Fruit fly (Drosophila melanogaster) whole organism, embryonic: Measurements from ENCODE around the gene CG10802.

Experiments
- BEAF-32 ChIP-seq: fragments of 200-800 bp; sonication (Bioruptor generic); optimal IDR thresholded peaks from 3 replicates; lab custom pipeline; 2017; ENCODE audit warnings: missing biosample characterization, missing genetic modification characterization, mild to moderate bottlenecking, moderate library complexity, missing genetic modification reagents
- CG10321 ChIP-seq: fragments of 200-800 bp; sonication (Bioruptor generic); IDR thresholded peaks from 2 replicates; pipeline ENCODE4 v1.3.6; 2022; ENCODE audit warnings: missing biosample characterization, missing genetic modification characterization
- CG10654 ChIP-seq: fragments of 200-800 bp; sonication (Bioruptor generic); optimal IDR thresholded peaks from 2 replicates; lab custom pipeline; 2016; ENCODE audit warnings: missing biosample characterization, missing genetic modification characterization
- CG11247 ChIP-seq: fragments of 200-800 bp; sonication (Bioruptor generic); IDR thresholded peaks from 2 replicates; pipeline ENCODE4 v1.3.6; 2022; ENCODE audit warnings: missing biosample characterization, missing genetic modification characterization
- CG11560 ChIP-seq: fragments of 200-800 bp; sonication (Bioruptor generic); IDR thresholded peaks from 3 replicates; pipeline ENCODE4 v1.3.6; 2022; ENCODE audit warnings: missing biosample characterization, missing genetic modification characterization
- CG1647 ChIP-seq: fragments of 200-800 bp; sonication (Bioruptor generic); optimal IDR thresholded peaks from 3 replicates; lab custom pipeline; 2016; ENCODE audit warnings: missing biosample characterization, missing genetic modification characterization
- CG16815 ChIP-seq: fragments of 200-800 bp; sonication (Bioruptor generic); optimal IDR thresholded peaks from 3 replicates; lab custom pipeline; 2017; ENCODE audit warnings: missing biosample characterization, mild to moderate bottlenecking, missing genetic modification characterization
- CG17186 ChIP-seq: fragments of 200-800 bp; sonication (Bioruptor generic); optimal IDR thresholded peaks from 3 replicates; lab custom pipeline; 2017; ENCODE audit warnings: missing biosample characterization, missing genetic modification reagents, missing genetic modification characterization
- CG18619 ChIP-seq: fragments of 200-800 bp; sonication (Bioruptor generic); optimal IDR thresholded peaks from 3 replicates; lab custom pipeline; 2017; ENCODE audit warnings: missing biosample characterization, mild to moderate bottlenecking, missing genetic modification characterization
- CG2202 ChIP-seq: fragments of 200-800 bp; sonication (Bioruptor generic); optimal IDR thresholded peaks from 2 replicates; lab custom pipeline; 2018; ENCODE audit warnings: missing biosample characterization, mild to moderate bottlenecking, missing genetic modification characterization
- CG4404 ChIP-seq: fragments of 200-800 bp; sonication (Bioruptor generic); IDR thresholded peaks from 2 replicates; pipeline ENCODE4 v1.3.6; 2022; ENCODE audit warnings: missing biosample characterization, missing genetic modification characterization
- CG4707 ChIP-seq: fragments of 200-800 bp; sonication (Bioruptor generic); optimal IDR thresholded peaks from 2 replicates; lab custom pipeline; 2018; ENCODE audit warnings: missing biosample characterization, mild to moderate bottlenecking, missing genetic modification characterization, moderate library complexity
- CG6791 ChIP-seq: fragments of 200-800 bp; sonication (Bioruptor generic); IDR thresholded peaks from 3 replicates; pipeline ENCODE4 v1.3.6; 2022; ENCODE audit warnings: missing biosample characterization, missing genetic modification characterization; ENCODE audit not compliant: partially characterized antibody
- CG7357 ChIP-seq: fragments of 200-800 bp; sonication (Bioruptor generic); IDR thresholded peaks from 3 replicates; pipeline ENCODE4 v1.3.6; 2022; ENCODE audit warnings: missing biosample characterization, missing genetic modification characterization
- CG7839 ChIP-seq: fragments of 200-800 bp; sonication (Bioruptor generic); optimal IDR thresholded peaks from 3 replicates; lab custom pipeline; 2018; ENCODE audit warnings: missing biosample characterization, mild to moderate bottlenecking, missing genetic modification characterization, moderate library complexity
- CG7963 ChIP-seq: fragments of 200-800 bp; sonication (Bioruptor generic); IDR thresholded peaks from 3 replicates; pipeline ENCODE4 v1.3.6; 2022; ENCODE audit warnings: missing biosample characterization, missing genetic modification characterization; ENCODE audit not compliant: partially characterized antibody
- CG8388 ChIP-seq: fragments of 200-800 bp; sonication (Bioruptor generic); optimal IDR thresholded peaks from 2 replicates; lab custom pipeline; 2019; ENCODE audit warnings: missing biosample characterization, mild to moderate bottlenecking, missing genetic modification characterization, moderate library complexity
- Deaf1 ChIP-seq: fragments of 200-800 bp; optimal IDR thresholded peaks from 3 replicates; lab custom pipeline; 2019; ENCODE audit warnings: missing biosample characterization, mild to moderate bottlenecking, missing genetic modification characterization, moderate library complexity
- Dip3 ChIP-seq: fragments of 200-800 bp; sonication (Bioruptor generic); optimal IDR thresholded peaks from 3 replicates; lab custom pipeline; 2016; ENCODE audit warnings: missing biosample characterization, missing genetic modification characterization
- Gsc ChIP-seq: fragments of 200-800 bp; sonication (Bioruptor generic); IDR thresholded peaks from 2 replicates; pipeline ENCODE4 v1.3.6; 2022; ENCODE audit warnings: missing biosample characterization, missing genetic modification characterization
- Gug ChIP-seq: fragments of 200-800 bp; sonication (Bioruptor generic); IDR thresholded peaks from 4 replicates; pipeline ENCODE4 v1.3.6; 2022; ENCODE audit warnings: missing biosample characterization, missing genetic modification characterization
- HLH54F ChIP-seq: fragments of 200-800 bp; sonication (Bioruptor generic); optimal IDR thresholded peaks from 3 replicates; lab custom pipeline; 2016; ENCODE audit warnings: missing biosample characterization, missing genetic modification characterization
- HmgD ChIP-seq: fragments of 200-800 bp; sonication (Bioruptor generic); optimal IDR thresholded peaks from 3 replicates; lab custom pipeline; 2016; ENCODE audit warnings: missing biosample characterization, missing genetic modification characterization
- Hmx ChIP-seq: fragments of 200-800 bp; sonication (Bioruptor generic); optimal IDR thresholded peaks from 2 replicates; lab custom pipeline; 2016; ENCODE audit warnings: missing biosample characterization, missing genetic modification characterization
- Jarid2 ChIP-seq: fragments of 200-800 bp; sonication (Bioruptor generic); optimal IDR thresholded peaks from 3 replicates; lab custom pipeline; 2017; ENCODE audit warnings: mild to moderate bottlenecking, missing biosample characterization, missing genetic modification reagents, missing genetic modification characterization
- Kr ChIP-seq: fragments of 200-800 bp; sonication (Bioruptor generic); optimal IDR thresholded peaks from 2 replicates; lab custom pipeline; 2017; ENCODE audit warnings: missing biosample characterization, mild to moderate bottlenecking, missing genetic modification characterization
- Lpt ChIP-seq: fragments of >200 bp; optimal IDR thresholded peaks from 2 replicates; lab custom pipeline; 2018; ENCODE audit warnings: missing biosample characterization, missing genetic modification characterization
- Nf-YA ChIP-seq: fragments of 200-800 bp; sonication (Bioruptor generic); IDR thresholded peaks from 2 replicates; pipeline ENCODE4 v1.3.6; 2022; ENCODE audit warnings: missing biosample characterization, missing genetic modification characterization
- Nf-YC ChIP-seq: fragments of 200-800 bp; optimal IDR thresholded peaks from 3 replicates; lab custom pipeline; 2019; ENCODE audit warnings: missing biosample characterization, mild to moderate bottlenecking, missing genetic modification characterization, moderate library complexity
- Poxn ChIP-seq: fragments of 200-800 bp; sonication (Bioruptor generic); IDR thresholded peaks from 2 replicates; pipeline ENCODE4 v1.3.6; 2022; ENCODE audit warnings: missing biosample characterization, missing genetic modification characterization
- Rfx ChIP-seq: fragments of 200-800 bp; sonication (Bioruptor generic); IDR thresholded peaks from 2 replicates; pipeline ENCODE4 v1.3.6; 2022; ENCODE audit warnings: missing biosample characterization, missing genetic modification characterization
- Rx ChIP-seq: fragments of 200-800 bp; sonication (Bioruptor generic); IDR thresholded peaks from 2 replicates; pipeline ENCODE4 v1.3.6; 2022; ENCODE audit warnings: missing biosample characterization, missing genetic modification characterization
- Xbp1 ChIP-seq: fragments of 200-800 bp; sonication (Bioruptor generic); optimal IDR thresholded peaks from 3 replicates; lab custom pipeline; 2016; ENCODE audit warnings: missing biosample characterization, mild to moderate bottlenecking, missing genetic modification characterization
- aop ChIP-seq: fragments of 200-800 bp; sonication (Bioruptor generic); IDR thresholded peaks from 2 replicates; pipeline ENCODE4 v1.3.6; 2022; ENCODE audit warnings: missing biosample characterization, missing genetic modification characterization
- bab2 ChIP-seq: fragments of 200-800 bp; sonication (Bioruptor generic); optimal IDR thresholded peaks from 2 replicates; lab custom pipeline; 2016; ENCODE audit warnings: missing biosample characterization, missing genetic modification characterization
- bowl ChIP-seq: fragments of 200-800 bp; sonication (Bioruptor generic); IDR thresholded peaks from 2 replicates; pipeline ENCODE4 v1.3.6; 2022; ENCODE audit warnings: missing biosample characterization, missing genetic modification characterization
- bsh ChIP-seq, 2 experiments: fragments of 200-800 bp; sonication (Bioruptor generic); optimal IDR thresholded peaks; 2 replicates each; lab custom pipeline; 2017 to 2018; ENCODE audit warnings: mild to moderate bottlenecking in 2 of 2, missing biosample characterization in 2 of 2, missing genetic modification characterization in 2 of 2, moderate library complexity in 1 of 2
- cas ChIP-seq: fragments of 200-800 bp; sonication (Bioruptor generic); IDR thresholded peaks from 2 replicates; pipeline ENCODE4 v1.3.6; 2022; ENCODE audit warnings: missing biosample characterization, missing genetic modification characterization
- chn ChIP-seq: fragments of 200-800 bp; sonication (Bioruptor generic); optimal IDR thresholded peaks from 2 replicates; lab custom pipeline; 2016; ENCODE audit warnings: missing biosample characterization, missing genetic modification characterization
- croc ChIP-seq: fragments of 200-800 bp; sonication (Bioruptor generic); conservative IDR thresholded peaks from 3 replicates; pipeline ENCODE4 v1.3.6; 2022; ENCODE audit warnings: missing biosample characterization, missing genetic modification characterization
- dmrt99B ChIP-seq: fragments of 200-800 bp; sonication (Bioruptor generic); optimal IDR thresholded peaks from 2 replicates; lab custom pipeline; 2018; ENCODE audit warnings: missing biosample characterization, mild to moderate bottlenecking, missing genetic modification characterization, moderate library complexity
- emc ChIP-seq: fragments of 200-800 bp; sonication (Bioruptor generic); optimal IDR thresholded peaks from 2 replicates; lab custom pipeline; 2016; ENCODE audit warnings: missing biosample characterization, missing genetic modification characterization
- fd102C ChIP-seq: fragments of 200-800 bp; sonication (Bioruptor generic); optimal IDR thresholded peaks from 2 replicates; lab custom pipeline; 2018; ENCODE audit warnings: missing biosample characterization, mild to moderate bottlenecking, missing genetic modification characterization, moderate library complexity
- h ChIP-seq: fragments of >200 bp; optimal IDR thresholded peaks from 2 replicates; lab custom pipeline; 2017
- hb ChIP-seq: fragments of 200-800 bp; sonication (Bioruptor generic); IDR thresholded peaks from 3 replicates; pipeline ENCODE4 v1.3.6; 2022; ENCODE audit warnings: missing biosample characterization, missing genetic modification characterization; ENCODE audit not compliant: partially characterized antibody
- jumu ChIP-seq: fragments of 200-800 bp; sonication (Bioruptor generic); optimal IDR thresholded peaks from 3 replicates; lab custom pipeline; 2016; ENCODE audit warnings: missing biosample characterization, missing genetic modification characterization
- lab ChIP-seq: fragments of 200-800 bp; sonication (Bioruptor generic); optimal IDR thresholded peaks from 3 replicates; lab custom pipeline; 2017; ENCODE audit warnings: missing biosample characterization, missing genetic modification characterization, mild to moderate bottlenecking, moderate library complexity, missing genetic modification reagents
- org-1 ChIP-seq: fragments of 200-800 bp; sonication (Bioruptor generic); optimal IDR thresholded peaks from 2 replicates; lab custom pipeline; 2017; ENCODE audit warnings: missing biosample characterization, missing genetic modification characterization
- repo ChIP-seq: fragments of 200-800 bp; sonication (Bioruptor generic); optimal IDR thresholded peaks from 2 replicates; lab custom pipeline; 2016; ENCODE audit warnings: missing biosample characterization, missing genetic modification characterization
- sim ChIP-seq: fragments of 200-800 bp; sonication (Bioruptor generic); IDR thresholded peaks from 2 replicates; pipeline ENCODE4 v1.3.6; 2022; ENCODE audit warnings: missing biosample characterization, missing genetic modification characterization
- slbo ChIP-seq: fragments of 200-800 bp; sonication (Bioruptor generic); IDR thresholded peaks from 2 replicates; pipeline ENCODE4 v1.3.6; 2022; ENCODE audit warnings: missing biosample characterization, missing genetic modification characterization
- tgo ChIP-seq: fragments of 200-800 bp; sonication (Bioruptor generic); IDR thresholded peaks from 3 replicates; pipeline ENCODE4 v1.3.6; 2022; ENCODE audit warnings: missing biosample characterization, missing genetic modification characterization
- toy ChIP-seq: fragments of 200-800 bp; sonication (Bioruptor generic); IDR thresholded peaks from 2 replicates; pipeline ENCODE4 v1.3.6; 2022; ENCODE audit warnings: missing biosample characterization, missing genetic modification characterization

The CG10802 gene

dm6 chrX:3476009-3476408 is 6.8 kb upstream of the CG10802 start (continued):
- TF ChIP-seq toy (GFP tag; lab: Robert Waterston, UW) (no peak), bowl (no peak), CG10321 (GFP tag; lab: Robert Waterston, UW) (no peak), CG18619 (GFP tag; lab: Kevin White, UChicago) (no peak), fd102C (GFP tag; lab: Kevin White, UChicago) (no peak), jumu (GFP tag; lab: Kevin White, UChicago) (no peak), Rx (no peak), HmgD (GFP tag; lab: Kevin White, UChicago) (no peak), bsh (GFP tag; optimal IDR thresholded peaks at IDR 0.05; lab: Kevin White, UChicago) (peak in 1 of 2 experiments; percentile 60), CG16815 (GFP tag; lab: Kevin White, UChicago) (peak; percentile 7), CG7839 (tag; lab: Kevin White, UChicago) (peak; percentile 46), dmrt99B (tag; lab: Kevin White, UChicago) (peak; percentile 57), tgo (GFP tag; lab: Robert Waterston, UW) (peak; percentile 47; the same call in 2 of the 3 replicates), Lpt (no peak), CG6791 (GFP tag; lab: Robert Waterston, UW) (no peak), CG1647 (GFP tag; lab: Kevin White, UChicago) (peak; percentile 3), CG2202 (tag; lab: Kevin White, UChicago) (peak; percentile 6), org-1 (GFP tag; lab: Kevin White, UChicago) (no peak), cas (no peak), Gsc (GFP tag; lab: Robert Waterston, UW) (peak; percentile 22; the same call in 1 of the 2 replicates), bab2 (GFP tag; lab: Kevin White, UChicago) (peak; percentile 17), Rfx (GFP tag; lab: Robert Waterston, UW) (no peak), CG11560 (tag; lab: Robert Waterston, UW) (no peak), CG4707 (GFP tag; lab: Kevin White, UChicago) (no peak), Deaf1 (no peak), Nf-YA (GFP tag; lab: Robert Waterston, UW) (no peak), repo (no peak), Jarid2 (GFP tag; lab: Kevin White, UChicago) (no peak), slbo (GFP tag; lab: Robert Waterston, UW) (no peak), Hmx (GFP tag; lab: Kevin White, UChicago) (no peak), Kr (GFP tag; lab: Kevin White, UChicago) (no peak), CG11247 (GFP tag; lab: Robert Waterston, UW) (no peak), Nf-YC (tag; lab: Kevin White, UChicago) (no peak), croc (GFP tag; lab: Robert Waterston, UW) (no peak), aop (GFP tag; lab: Robert Waterston, UW) (no peak), CG7357 (GFP tag; lab: Robert Waterston, UW) (no peak), CG8388 (GFP tag; lab: Kevin White, UChicago) (peak; percentile 38), CG4404 (no peak), h (lab: Kevin White, UChicago) (no peak), emc (GFP tag; lab: Kevin White, UChicago) (no peak), BEAF-32 (no peak), Dip3 (GFP tag; lab: Kevin White, UChicago) (no peak), lab (GFP tag; lab: Kevin White, UChicago) (peak; percentile 26), Xbp1 (GFP tag; lab: Kevin White, UChicago) (peak; percentile 58), HLH54F (GFP tag; lab: Kevin White, UChicago) (peak; percentile 2), CG10654 (GFP tag; lab: Kevin White, UChicago) (peak; percentile 33), Gug (no peak; the same call in 3 of the 4 replicates), CG17186 (GFP tag; lab: Kevin White, UChicago) (no peak), Poxn (GFP tag; lab: Robert Waterston, UW) (no peak), sim (GFP tag; lab: Robert Waterston, UW) (0 out of 2 replicates have a peak, but pooled peaks have one; percentile 34), chn (GFP tag; lab: Kevin White, UChicago) (peak; percentile 35), CG7963 (GFP tag; lab: Robert Waterston, UW) (no peak), hb (GFP tag; lab: Robert Waterston, UW) (no peak)
